Fruit fly (Drosophila melanogaster) whole organism, wandering third instar larva: ENCODE data around the gene TBC1D23.

ENCODE experiments used
- Hr78 ChIP-seq: fragments of >200 bp; optimal IDR thresholded peaks from 2 replicates; lab custom pipeline; 2017; ENCODE audit warnings: missing biosample characterization, missing genetic modification characterization
- Hr83 ChIP-seq: fragments of 200-300 bp; sonication (Bioruptor generic); optimal IDR thresholded peaks from 2 replicates; lab custom pipeline; 2016; ENCODE audit warnings: missing biosample characterization, mild to moderate bottlenecking, missing genetic modification characterization, moderate library complexity; ENCODE audit not compliant: poor library complexity, severe bottlenecking
- Mio ChIP-seq: sonication (Bioruptor generic); optimal IDR thresholded peaks from 2 replicates; lab custom pipeline; 2016; ENCODE audit warnings: missing biosample characterization, missing genetic modification characterization
- foxo ChIP-seq, 2 experiments: fragments of 200-800 bp; sonication (Bioruptor generic); optimal IDR thresholded peaks; 2 replicates in 1 of 2; 3 replicates in 1 of 2; lab custom pipeline; 2016 to 2017; ENCODE audit warnings: missing biosample characterization in 2 of 2, missing genetic modification characterization in 2 of 2
- h ChIP-seq: fragments of 200-800 bp; sonication (Bioruptor generic); optimal IDR thresholded peaks from 3 replicates; lab custom pipeline; 2016; ENCODE audit warnings: missing biosample characterization, mild to moderate bottlenecking, missing genetic modification characterization
- psq ChIP-seq: fragments of 200-800 bp; sonication (Bioruptor generic); optimal IDR thresholded peaks from 3 replicates; lab custom pipeline; 2017; ENCODE audit warnings: missing biosample characterization, mild to moderate bottlenecking, missing genetic modification characterization, moderate library complexity
- usp ChIP-seq: fragments of >200 bp; optimal IDR thresholded peaks from 2 replicates; lab custom pipeline; 2017; ENCODE audit warnings: missing biosample characterization, missing genetic modification characterization

- no peak for TF ChIP-seq Mio (GFP tag; lab: Kevin White, UChicago)
- TF ChIP-seq foxo (GFP tag; optimal IDR thresholded peaks at IDR 0.05; lab: Kevin White, UChicago) = no peak
- TF ChIP-seq usp (GFP tag; lab: Kevin White, UChicago) = no peak
- no peak for TF ChIP-seq Hr78 (GFP tag; lab: Kevin White, UChicago)
- no peak for TF ChIP-seq psq (GFP tag; lab: Kevin White, UChicago)
- no peak for TF ChIP-seq h (GFP tag; lab: Kevin White, UChicago)
- TF ChIP-seq Hr83 (GFP tag; lab: Kevin White, UChicago) = no peak
Measured at dm6 chr2L:1080802-1081464, 48.2 kb upstream of the TBC1D23 start, which contains the start of gene Atg4a.
